Worm (Caenorhabditis elegans) whole organism, L2 larva: ENCODE measurements around the gene tbc-18.

Experiments used
- alr-1 ChIP-seq: fragments of 150-350 bp; optimal IDR thresholded peaks from 2 replicates; lab custom pipeline; 2014; ENCODE audit warnings: missing biosample characterization, missing genetic modification characterization
- ama-1 ChIP-seq: fragments of 150-350 bp; optimal IDR thresholded peaks from 2 replicates; lab custom pipeline; 2018; ENCODE audit warnings: inconsistent platforms
- ceh-82 ChIP-seq: fragments of 150-350 bp; optimal IDR thresholded peaks from 2 replicates; lab custom pipeline; 2014; ENCODE audit warnings: missing biosample characterization, missing genetic modification characterization
- lin-11 ChIP-seq: fragments of 150-350 bp; sonication (generic microtip); optimal IDR thresholded peaks from 2 replicates; lab custom pipeline; 2014; ENCODE audit warnings: missing biosample characterization, missing genetic modification characterization, inconsistent platforms, mixed read lengths
- lsy-2 ChIP-seq, 2 experiments: fragments of 150-350 bp in 1 of 2; sonication (generic microtip) in 1 of 2; optimal IDR thresholded peaks; 2 replicates each; lab custom pipeline; 2014 to 2017; ENCODE audit warnings: missing biosample characterization in 2 of 2, missing genetic modification characterization in 2 of 2
- mab-5 ChIP-seq: fragments of 150-350 bp; optimal IDR thresholded peaks from 2 replicates; lab custom pipeline; 2014; ENCODE audit warnings: missing biosample characterization, missing genetic modification characterization
- nhr-23 ChIP-seq: fragments of 150-350 bp; optimal IDR thresholded peaks from 2 replicates; lab custom pipeline; 2014; ENCODE audit warnings: missing biosample characterization, missing genetic modification reagents, missing genetic modification characterization
- skn-1 ChIP-seq: sonication (generic microtip); optimal IDR thresholded peaks from 2 replicates; lab custom pipeline; 2017; ENCODE audit warnings: missing biosample characterization, missing genetic modification characterization
- unc-62 ChIP-seq: fragments of 150-350 bp; optimal IDR thresholded peaks from 2 replicates; lab custom pipeline; 2014; ENCODE audit warnings: missing biosample characterization, missing genetic modification reagents, missing genetic modification characterization
- ztf-11 ChIP-seq: sonication (generic microtip); optimal IDR thresholded peaks from 2 replicates; lab custom pipeline; 2017; ENCODE audit warnings: missing biosample characterization, missing genetic modification characterization

ce11 chrX:8350984-8351383 lies 27.4 kb upstream of the tbc-18 start, which contains the start of gene npr-28:
- no peak for TF ChIP-seq ceh-82 (tag; lab: Kevin White, UChicago)
- TF ChIP-seq lsy-2 (tag; optimal IDR thresholded peaks at IDR 0.05; lab: Kevin White, UChicago) = no peak
- no peak for TF ChIP-seq mab-5 (tag; lab: Kevin White, UChicago)
- no peak for TF ChIP-seq ztf-11 (tag; lab: Kevin White, UChicago)
- TF ChIP-seq alr-1 (tag; lab: Kevin White, UChicago) = no peak
- no peak for TF ChIP-seq ama-1
- TF ChIP-seq nhr-23 = no peak
- TF ChIP-seq unc-62 (GFP tag; lab: Kevin White, UChicago) = no peak
- TF ChIP-seq lin-11 (tag; lab: Kevin White, UChicago) = no peak
- no peak for TF ChIP-seq skn-1
